Worm (Caenorhabditis elegans) whole organism, dauer: ENCODE measurements around the gene rab-19.

Source experiments
- unc-62 ChIP-seq: sonication (generic microtip); optimal IDR thresholded peaks from 2 replicates; lab custom pipeline; 2017; ENCODE audit warnings: missing biosample characterization, missing genetic modification reagents, missing genetic modification characterization

The rab-19 gene

ce11 chrIV:13353143-13353773 lies 30.9 kb downstream of the rab-19 start, which contains the start of the genes rec-8 and mex-5:
TSS of gene rec-8 (minus strand) at chrIV:13353193.
TSS of gene mex-5 (plus strand) at chrIV:13353723.
- TF ChIP-seq unc-62 (GFP tag; lab: Kevin White, UChicago) = no peak

- no peak for TF ChIP-seq unc-62 (GFP tag; lab: Kevin White, UChicago)
Observed at ce11 chrIV:13348592-13348991, 35.6 kb downstream of the rab-19 start, which contains the start of gene W02A2.12. TSS of gene W02A2.12 (minus strand) at chrIV:13348831.

- TF ChIP-seq unc-62 (GFP tag; lab: Kevin White, UChicago) = no peak
Observed at ce11 chrIV:13347232-13347715, 36.9 kb downstream of the rab-19 start, which contains the start of gene W02A2.9. TSS of gene W02A2.9 (plus strand) at chrIV:13347665.

DNA sequence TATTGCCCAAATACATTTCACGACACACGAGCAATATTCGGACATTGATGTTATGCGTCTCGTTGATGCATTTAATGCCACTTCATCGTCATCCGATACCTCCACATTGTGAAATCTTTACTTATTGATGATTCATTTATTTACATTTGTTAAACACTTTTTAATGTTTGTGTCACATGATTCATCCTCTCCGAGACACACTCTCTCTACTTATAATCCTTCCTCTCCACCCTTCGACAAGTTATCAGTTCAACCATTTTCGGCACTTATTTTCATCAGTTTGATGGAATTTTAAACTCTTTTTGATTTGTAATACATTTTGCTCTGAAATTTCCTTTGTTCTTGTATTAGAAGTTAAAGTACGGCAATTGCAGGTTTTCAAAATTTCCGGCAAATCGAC lies 38.1 kb downstream of the rab-19 start:
- no peak for TF ChIP-seq unc-62 (GFP tag; lab: Kevin White, UChicago)

ce11 chrIV:13342555-13342954 lies 41.6 kb downstream of the rab-19 start, which contains the start of gene W02A2.5:
TSS of gene W02A2.5 (plus strand) at chrIV:13342855.
- TF ChIP-seq unc-62 (GFP tag; lab: Kevin White, UChicago) = no peak

DNA sequence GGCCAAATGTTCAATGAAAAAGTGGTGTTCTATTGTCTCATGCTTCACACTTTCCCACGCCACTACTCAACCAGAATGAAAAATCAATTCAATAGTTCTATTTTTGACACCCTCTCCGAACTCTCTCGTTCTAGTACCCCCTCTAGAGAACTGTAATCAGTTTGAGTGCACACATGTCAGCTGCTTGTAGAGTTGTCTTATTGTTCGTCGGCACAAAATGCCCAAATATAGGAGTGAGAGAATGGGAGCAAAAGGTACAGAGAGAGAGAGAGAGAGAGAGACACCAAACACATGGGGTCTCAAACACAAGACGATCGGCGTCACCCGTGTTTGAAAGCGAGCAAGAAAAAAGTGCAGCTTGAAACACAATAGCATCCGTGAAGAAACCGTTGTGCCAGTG lies 49.9 kb downstream of the rab-19 start:
- no peak for TF ChIP-seq unc-62 (GFP tag; lab: Kevin White, UChicago)
